Fruit fly (Drosophila melanogaster) whole organism: ENCODE measurements around the gene Cog2.

Source experiments
- CG8478 ChIP-seq: fragments of >200 bp; optimal IDR thresholded peaks from 2 replicates; lab custom pipeline; 2018; ENCODE audit warnings: inconsistent platforms
- Dll ChIP-seq: fragments of >200 bp; optimal IDR thresholded peaks from 2 replicates; lab custom pipeline; 2017
- EcR ChIP-seq, 2 experiments: fragments of >200 bp; optimal IDR thresholded peaks; 2 replicates each; lab custom pipeline; 2017; ENCODE audit warnings: missing biosample characterization in 2 of 2, missing genetic modification characterization in 2 of 2, missing genetic modification reagents in 2 of 2
- pan ChIP-seq: fragments of >200 bp; optimal IDR thresholded peaks from 2 replicates; lab custom pipeline; 2017
- psq ChIP-seq: fragments of >200 bp; optimal IDR thresholded peaks from 2 replicates; lab custom pipeline; 2017
- usp ChIP-seq: fragments of >200 bp; optimal IDR thresholded peaks from 2 replicates; lab custom pipeline; 2017; ENCODE audit warnings: missing biosample characterization, missing genetic modification characterization, mixed read lengths

Gene Cog2

DNA sequence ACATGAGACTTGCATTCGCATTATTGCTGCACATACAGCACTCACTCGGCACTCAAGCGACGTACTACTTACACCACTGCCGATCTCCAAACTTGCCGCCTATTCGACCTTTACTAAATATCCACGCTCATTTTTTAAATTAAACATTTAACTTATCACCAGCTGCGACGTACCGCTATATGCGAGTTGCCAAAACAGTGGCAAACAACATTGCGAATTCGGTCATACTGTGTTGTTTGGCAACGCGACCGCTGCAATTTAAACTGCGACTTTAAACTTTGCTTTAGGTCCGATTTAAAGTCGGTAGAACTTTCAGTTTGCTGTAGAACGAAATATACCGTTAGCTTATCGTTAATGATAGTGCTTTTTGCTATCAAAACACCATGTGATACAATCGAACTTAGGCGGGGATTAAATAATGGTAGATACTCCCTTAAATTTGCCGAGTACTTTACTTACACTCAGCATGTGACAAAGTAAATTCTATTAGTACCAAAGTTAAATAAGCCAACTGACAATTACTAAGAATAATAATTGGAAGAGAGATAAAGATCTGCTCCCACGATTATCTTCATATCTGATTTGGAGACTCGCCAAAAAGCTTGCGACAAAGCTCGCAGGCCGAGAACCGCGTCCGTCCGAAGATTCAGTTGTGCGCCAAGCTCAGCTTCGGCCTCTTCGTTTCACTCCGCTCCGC is 33.2 kb downstream of the Cog2 start, which contains the start of the genes CG6236 and ea:
Gene CG6236, minus strand, starts transcription at position 187 of the 697 bp plus-strand sequence.
Gene ea, plus strand, starts transcription at position 647 of the 697 bp plus-strand sequence.
- no peak for TF ChIP-seq Dll (lab: Kevin White, UChicago)
- no peak for TF ChIP-seq EcR (GFP tag; optimal IDR thresholded peaks at IDR 0.05; lab: Kevin White, UChicago)
- no peak for TF ChIP-seq pan
- no peak for TF ChIP-seq CG8478 (lab: Kevin White, UChicago)
- TF ChIP-seq psq (lab: Kevin White, UChicago) = no peak
- no peak for TF ChIP-seq usp (GFP tag; lab: Kevin White, UChicago)

DNA sequence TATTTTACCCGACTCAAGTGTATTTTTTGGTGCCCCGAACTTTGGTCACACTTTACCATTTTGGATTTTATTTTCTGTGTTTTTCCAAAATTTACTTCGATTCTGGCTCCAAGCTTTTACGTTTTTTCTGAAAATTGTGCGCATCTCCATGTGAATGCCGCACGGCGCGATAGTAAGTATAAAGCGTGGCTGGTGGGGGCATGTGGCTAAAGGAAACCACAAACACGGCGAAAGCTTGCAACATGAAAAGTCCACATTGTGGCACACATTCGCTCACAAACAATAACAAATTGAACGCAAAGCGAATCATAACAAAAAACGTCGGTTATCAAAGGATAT is 40.7 kb downstream of the Cog2 start, which contains the start of gene ear:
Gene ear, plus strand, starts transcription at position 10 of the 339 bp plus-strand sequence.
- TF ChIP-seq pan (no peak), psq (lab: Kevin White, UChicago) (no peak), EcR (GFP tag; optimal IDR thresholded peaks at IDR 0.05; lab: Kevin White, UChicago) (no peak), Dll (lab: Kevin White, UChicago) (no peak), CG8478 (lab: Kevin White, UChicago) (no peak), usp (GFP tag; lab: Kevin White, UChicago) (no peak)

DNA sequence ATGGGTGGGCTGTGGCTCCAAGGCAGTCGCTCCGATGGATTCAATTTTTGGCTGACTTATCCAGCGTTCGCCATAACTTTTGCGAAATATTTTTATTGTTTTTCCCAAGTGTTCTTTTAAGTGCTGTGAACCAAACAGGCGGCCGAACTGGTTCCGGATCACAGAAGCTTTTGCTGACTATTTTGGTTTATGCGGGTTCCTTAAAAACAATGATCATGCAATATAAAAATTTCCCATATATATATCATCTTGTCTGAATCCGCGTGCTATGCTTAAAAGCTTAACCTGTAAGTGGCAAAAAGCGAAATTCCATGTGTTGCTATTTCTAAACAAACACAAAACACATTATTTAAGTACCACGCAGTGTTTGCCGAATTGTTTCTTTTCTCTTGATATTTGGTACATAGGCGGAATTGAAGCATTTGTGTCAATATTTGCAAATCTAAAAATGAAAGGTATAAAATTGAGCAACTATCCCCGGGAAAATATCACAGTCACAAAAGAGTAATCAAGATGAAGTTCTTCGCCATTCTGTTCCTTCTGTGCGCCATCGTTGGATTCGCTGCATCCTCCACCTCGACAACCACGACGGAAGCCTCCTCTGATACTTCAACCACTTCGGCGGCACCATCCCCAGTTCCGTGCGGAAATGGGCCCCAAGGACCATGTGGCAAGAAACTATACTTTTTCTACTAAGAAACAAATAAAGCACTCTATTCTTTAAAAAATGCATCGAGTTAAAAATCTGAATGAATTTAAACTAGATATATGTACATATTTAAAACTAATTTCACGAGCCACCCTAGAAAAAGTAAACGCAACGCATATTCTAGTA is 41.3 kb downstream of the Cog2 start, which contains the start of the genes CG6276 and CG44040:
Gene CG6276, minus strand, starts transcription at position 158 of the 835 bp plus-strand sequence.
Gene CG44040, plus strand, starts transcription at position 467 of the 835 bp plus-strand sequence.
- TF ChIP-seq psq (lab: Kevin White, UChicago) (no peak), pan (no peak), EcR (GFP tag; optimal IDR thresholded peaks at IDR 0.05; lab: Kevin White, UChicago) (no peak), CG8478 (lab: Kevin White, UChicago) (no peak), Dll (lab: Kevin White, UChicago) (no peak), usp (GFP tag; lab: Kevin White, UChicago) (no peak)

DNA sequence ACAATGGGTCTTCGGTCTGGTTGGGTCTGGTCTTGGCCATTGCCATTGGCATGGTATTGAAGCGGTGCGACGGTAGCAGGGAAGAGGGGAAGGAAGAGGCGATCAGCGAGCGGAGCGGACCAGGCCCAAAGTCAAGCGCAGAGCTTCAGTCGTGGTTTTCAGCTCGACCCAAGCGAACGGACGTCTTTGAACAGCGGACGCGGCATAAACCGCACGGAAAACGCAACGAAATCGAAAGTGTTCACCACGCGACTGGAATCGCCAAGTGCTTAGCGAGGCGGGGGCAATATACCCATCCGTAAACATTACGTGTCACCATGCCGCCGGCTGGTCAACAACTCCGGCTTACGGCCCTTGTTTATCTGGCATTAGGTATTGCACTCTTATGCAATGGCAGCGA is 45.1 kb downstream of the Cog2 start, which contains the start of gene CG14866:
Gene CG14866, plus strand, starts transcription at position 146 of the 400 bp plus-strand sequence.
- no peak for TF ChIP-seq EcR (GFP tag; optimal IDR thresholded peaks at IDR 0.05; lab: Kevin White, UChicago)
- TF ChIP-seq Dll (lab: Kevin White, UChicago) = no peak
- TF ChIP-seq CG8478 (lab: Kevin White, UChicago) = no peak
- no peak for TF ChIP-seq psq (lab: Kevin White, UChicago)

DNA sequence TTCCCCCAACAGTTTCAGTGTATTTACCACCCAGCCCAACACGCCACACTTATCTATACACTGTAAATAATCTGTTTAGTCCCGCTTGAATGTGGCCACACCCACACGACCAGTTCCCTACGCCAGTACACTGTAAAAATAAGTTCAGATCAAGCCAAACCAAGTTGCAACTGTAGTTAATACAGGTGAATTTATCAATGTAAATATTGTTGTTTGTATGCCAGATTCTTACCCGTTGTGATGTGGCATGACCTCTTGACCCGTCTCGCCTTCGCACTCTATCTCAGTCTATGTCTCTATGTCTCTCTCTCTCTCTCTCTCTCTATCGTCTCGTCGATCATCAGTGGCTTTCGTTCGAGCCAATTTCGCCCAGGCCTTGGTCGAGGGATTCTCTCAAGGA is 47.6 kb downstream of the Cog2 start:
- TF ChIP-seq Dll (lab: Kevin White, UChicago) (no peak), EcR (GFP tag; optimal IDR thresholded peaks at IDR 0.05; lab: Kevin White, UChicago) (no peak), usp (GFP tag; lab: Kevin White, UChicago) (no peak), psq (lab: Kevin White, UChicago) (no peak), CG8478 (lab: Kevin White, UChicago) (no peak), pan (no peak)

DNA sequence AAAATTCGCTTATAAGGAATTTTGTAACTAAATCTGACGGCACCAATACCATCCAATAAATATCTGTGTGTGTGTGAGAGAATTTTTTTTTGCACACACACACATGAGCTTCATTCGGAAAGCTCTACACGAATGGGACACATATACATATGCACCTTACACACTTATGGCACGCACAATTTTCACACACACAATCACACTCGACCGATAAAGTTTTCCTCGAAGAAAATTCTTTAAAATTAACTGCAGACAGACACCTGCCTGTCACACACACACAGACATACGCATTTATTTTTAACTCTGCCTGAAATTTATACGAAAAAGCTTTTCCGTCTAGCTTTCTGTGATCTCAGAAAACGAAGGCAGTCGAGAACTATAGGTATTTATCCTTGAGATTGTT is 50.8 kb downstream of the Cog2 start:
- no peak for TF ChIP-seq Dll (lab: Kevin White, UChicago)
- no peak for TF ChIP-seq usp (GFP tag; lab: Kevin White, UChicago)
- no peak for TF ChIP-seq CG8478 (lab: Kevin White, UChicago)
- TF ChIP-seq pan = no peak
- no peak for TF ChIP-seq psq (lab: Kevin White, UChicago)
- no peak for TF ChIP-seq EcR (GFP tag; optimal IDR thresholded peaks at IDR 0.05; lab: Kevin White, UChicago)

DNA sequence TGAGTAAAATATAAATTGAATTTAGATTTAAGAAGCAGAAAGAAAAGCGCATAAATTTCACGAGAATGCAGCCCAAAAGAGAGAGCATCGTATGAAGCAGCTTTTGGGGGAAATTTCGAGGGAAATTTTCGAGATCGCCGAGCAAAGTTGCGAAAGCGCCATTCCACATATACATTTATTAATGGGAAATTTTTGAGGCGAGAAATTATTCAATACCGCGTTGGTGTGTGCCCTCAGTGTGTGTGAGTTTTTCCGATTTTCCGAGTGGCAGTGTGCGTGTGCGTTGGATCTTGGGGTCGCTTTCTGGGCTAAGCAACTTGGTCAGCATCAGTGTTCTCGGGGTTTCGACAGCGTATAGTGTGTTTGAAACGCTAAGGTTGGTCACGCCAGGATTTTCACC is 51.5 kb downstream of the Cog2 start, which contains the start of gene Tm2:
Gene Tm2, plus strand, starts transcription at position 270 of the 400 bp plus-strand sequence.
- TF ChIP-seq Dll (lab: Kevin White, UChicago) = no peak
- no peak for TF ChIP-seq psq (lab: Kevin White, UChicago)
- no peak for TF ChIP-seq CG8478 (lab: Kevin White, UChicago)
